Worm (Caenorhabditis elegans) whole organism, L4 larva: ENCODE measurements around the gene glr-6.

ENCODE experiments used
- D1046.2 ChIP-seq: fragments of 200-800 bp; sonication (Bioruptor generic); IDR thresholded peaks from 2 replicates; pipeline ENCODE4 v1.3.6; 2022; ENCODE audit warnings: missing genetic modification characterization, missing compliant biosample characterization
- F49E8.2 ChIP-seq: sonication (generic microtip); optimal IDR thresholded peaks from 2 replicates; lab custom pipeline; 2016; ENCODE audit warnings: missing compliant biosample characterization, mild to moderate bottlenecking, missing genetic modification characterization, borderline replicate concordance
- T20F7.1 ChIP-seq: fragments of 200-800 bp; sonication (Bioruptor generic); optimal IDR thresholded peaks from 2 replicates; lab custom pipeline; 2018; ENCODE audit warnings: mild to moderate bottlenecking, missing genetic modification characterization, missing compliant biosample characterization
- Y5F2A.4 ChIP-seq: fragments of 200-800 bp; sonication (Bioruptor generic); optimal IDR thresholded peaks from 2 replicates; lab custom pipeline; 2018; ENCODE audit warnings: mild to moderate bottlenecking, missing genetic modification characterization, missing compliant biosample characterization
- ZK337.2 ChIP-seq: fragments of 200-800 bp; sonication (Bioruptor generic); IDR thresholded peaks from 2 replicates; pipeline ENCODE4 v1.3.6; 2022; ENCODE audit warnings: missing genetic modification reagents, missing genetic modification characterization, missing compliant biosample characterization
- aha-1 ChIP-seq: fragments of 150-350 bp; peaks from one replicate; lab custom pipeline; 2014; ENCODE audit warnings: missing biosample characterization, missing genetic modification characterization
- ama-1 ChIP-seq: fragments of 150-350 bp; optimal IDR thresholded peaks from 2 replicates; lab custom pipeline; 2014; ENCODE audit warnings: inconsistent platforms, mixed read lengths
- ceh-20 ChIP-seq: fragments of 200-800 bp; sonication (Bioruptor generic); IDR thresholded peaks from 2 replicates; pipeline ENCODE4 v1.3.6; 2022; ENCODE audit warnings: missing genetic modification reagents, missing genetic modification characterization, missing compliant biosample characterization
- ceh-82 ChIP-seq: sonication (generic microtip); optimal IDR thresholded peaks from 2 replicates; lab custom pipeline; 2017; ENCODE audit warnings: missing biosample characterization, missing genetic modification characterization
- ces-1 ChIP-seq: fragments of 150-350 bp; sonication (generic microtip); optimal IDR thresholded peaks from 4 replicates; lab custom pipeline; 2014; ENCODE audit warnings: missing biosample characterization, missing genetic modification reagents, missing genetic modification characterization
- daf-12 ChIP-seq: fragments of 150-350 bp; optimal IDR thresholded peaks from 2 replicates; lab custom pipeline; 2014; ENCODE audit warnings: missing biosample characterization, missing genetic modification reagents, missing genetic modification characterization
- daf-16 ChIP-seq, 3 experiments: sonication (generic microtip); optimal IDR thresholded peaks; 2 replicates each; lab custom pipeline; 2016 to 2017; ENCODE audit warnings: missing genetic modification characterization in 3 of 3, missing genetic modification reagents in 3 of 3, mild to moderate bottlenecking in 2 of 3, missing compliant biosample characterization in 2 of 3, missing biosample characterization in 1 of 3, moderate library complexity in 1 of 3
- dmd-6 ChIP-seq: fragments of 200-800 bp; sonication (Bioruptor generic); IDR thresholded peaks from 2 replicates; pipeline ENCODE4 v1.3.6; 2022; ENCODE audit warnings: missing genetic modification reagents, missing genetic modification characterization, missing compliant biosample characterization
- dmd-8 ChIP-seq: fragments of 200-800 bp; sonication (Bioruptor generic); IDR thresholded peaks from 2 replicates; pipeline ENCODE4 v1.3.6; 2022; ENCODE audit warnings: missing genetic modification characterization, missing compliant biosample characterization
- duxl-1 ChIP-seq: sonication (generic microtip); optimal IDR thresholded peaks from 2 replicates; lab custom pipeline; 2016; ENCODE audit warnings: mild to moderate bottlenecking, missing genetic modification characterization, moderate library complexity, missing compliant biosample characterization; ENCODE audit not compliant: poor library complexity
- dve-1 ChIP-seq: sonication (generic microtip); optimal IDR thresholded peaks from 2 replicates; lab custom pipeline; 2017; ENCODE audit warnings: antibody characterized with exemption, mild to moderate bottlenecking, missing genetic modification characterization, missing compliant biosample characterization; ENCODE audit not compliant: insufficient read depth
- egl-27 ChIP-seq: sonication (generic microtip); optimal IDR thresholded peaks from 3 replicates; lab custom pipeline; 2017; ENCODE audit warnings: missing biosample characterization, missing genetic modification reagents, missing genetic modification characterization
- hlh-11 ChIP-seq: fragments of 200-800 bp; sonication (Bioruptor generic); optimal IDR thresholded peaks from 2 replicates; lab custom pipeline; 2018; ENCODE audit warnings: mild to moderate bottlenecking, missing genetic modification characterization, missing compliant biosample characterization
- hlh-30 ChIP-seq: sonication (generic microtip); optimal IDR thresholded peaks from 2 replicates; lab custom pipeline; 2017; ENCODE audit warnings: antibody characterized with exemption, mild to moderate bottlenecking, missing genetic modification characterization, missing compliant biosample characterization; ENCODE audit not compliant: insufficient read depth
- jun-1 ChIP-seq: fragments of 150-350 bp; optimal IDR thresholded peaks from 2 replicates; lab custom pipeline; 2014; ENCODE audit warnings: missing biosample characterization, missing genetic modification reagents, missing genetic modification characterization
- lim-7 ChIP-seq: fragments of 200-800 bp; sonication (Bioruptor generic); IDR thresholded peaks from 2 replicates; pipeline ENCODE4 v1.3.6; 2022; ENCODE audit warnings: missing genetic modification characterization, missing compliant biosample characterization
- lin-1 ChIP-seq: fragments of 200-800 bp; sonication (Bioruptor generic); IDR thresholded peaks from 2 replicates; pipeline ENCODE4 v1.3.6; 2022; ENCODE audit warnings: missing genetic modification reagents, missing genetic modification characterization, missing compliant biosample characterization
- lin-15B ChIP-seq: fragments of 150-350 bp; sonication (generic microtip); optimal IDR thresholded peaks from 3 replicates; lab custom pipeline; 2014; ENCODE audit warnings: missing biosample characterization, missing genetic modification characterization
- lin-39 ChIP-seq: fragments of 150-350 bp; optimal IDR thresholded peaks from 2 replicates; lab custom pipeline; 2014; ENCODE audit warnings: missing biosample characterization, missing genetic modification reagents, missing genetic modification characterization
- lsy-2 ChIP-seq, 2 experiments: fragments of 150-350 bp in 1 of 2; sonication (generic microtip) in 1 of 2; optimal IDR thresholded peaks; 2 replicates each; lab custom pipeline; 2014 to 2017; ENCODE audit warnings: missing biosample characterization in 2 of 2, missing genetic modification characterization in 2 of 2
- mdl-1 ChIP-seq, 2 experiments: fragments of 150-350 bp in 1 of 2; sonication (generic microtip) in 1 of 2; optimal IDR thresholded peaks; 2 replicates each; lab custom pipeline; 2014 to 2017; ENCODE audit warnings: missing biosample characterization in 2 of 2, missing genetic modification characterization in 2 of 2
- mep-1 ChIP-seq: fragments of 150-350 bp; sonication (generic microtip); optimal IDR thresholded peaks from 3 replicates; lab custom pipeline; 2014; ENCODE audit warnings: missing biosample characterization, missing genetic modification characterization
- mes-2 ChIP-seq: sonication (generic microtip); optimal IDR thresholded peaks from 2 replicates; lab custom pipeline; 2016; ENCODE audit warnings: missing genotype, mild to moderate bottlenecking, missing genetic modification characterization, missing compliant biosample characterization; ENCODE audit not compliant: poor library complexity, severe bottlenecking
- mxl-2 ChIP-seq: fragments of 200-800 bp; sonication (Bioruptor generic); conservative IDR thresholded peaks from 2 replicates; pipeline ENCODE4 v1.3.6; 2022; ENCODE audit warnings: missing genetic modification reagents, missing genetic modification characterization, missing compliant biosample characterization
- mxl-3 ChIP-seq: fragments of 200-800 bp; sonication (Bioruptor generic); optimal IDR thresholded peaks from 2 replicates; lab custom pipeline; 2018; ENCODE audit warnings: mild to moderate bottlenecking, missing genetic modification characterization, missing compliant biosample characterization
- nhr-10 ChIP-seq: fragments of 150-350 bp; optimal IDR thresholded peaks from 2 replicates; lab custom pipeline; 2014; ENCODE audit warnings: missing biosample characterization, missing genetic modification characterization
- nhr-102 ChIP-seq: sonication (generic microtip); optimal IDR thresholded peaks from 2 replicates; lab custom pipeline; 2016; ENCODE audit warnings: mild to moderate bottlenecking, missing genetic modification characterization, moderate library complexity, missing compliant biosample characterization
- nhr-11 ChIP-seq: fragments of 150-350 bp; optimal IDR thresholded peaks from 2 replicates; lab custom pipeline; 2014; ENCODE audit warnings: missing biosample characterization, missing genetic modification characterization
- nhr-237 ChIP-seq: sonication (generic microtip); optimal IDR thresholded peaks from 2 replicates; lab custom pipeline; 2017; ENCODE audit warnings: missing biosample characterization, missing genetic modification characterization
- nhr-28 ChIP-seq: fragments of 150-350 bp; optimal IDR thresholded peaks from 2 replicates; lab custom pipeline; 2014; ENCODE audit warnings: missing biosample characterization, missing genetic modification characterization
- nhr-48 ChIP-seq: sonication (generic microtip); optimal IDR thresholded peaks from 2 replicates; lab custom pipeline; 2016; ENCODE audit warnings: mild to moderate bottlenecking, missing genetic modification characterization, missing compliant biosample characterization
- nhr-6 ChIP-seq: fragments of 150-350 bp; optimal IDR thresholded peaks from 2 replicates; lab custom pipeline; 2014; ENCODE audit warnings: missing biosample characterization, missing genetic modification characterization
- pqm-1 ChIP-seq: sonication (generic microtip); optimal IDR thresholded peaks from 2 replicates; lab custom pipeline; 2017; ENCODE audit warnings: missing biosample characterization, missing genetic modification characterization
- sdz-12 ChIP-seq: fragments of 200-800 bp; sonication (Bioruptor generic); optimal IDR thresholded peaks from 2 replicates; lab custom pipeline; 2018; ENCODE audit warnings: mild to moderate bottlenecking, missing genetic modification characterization, missing compliant biosample characterization
- skn-1 ChIP-seq: fragments of 150-350 bp; optimal IDR thresholded peaks from 2 replicates; lab custom pipeline; 2014; ENCODE audit warnings: missing biosample characterization, missing genetic modification characterization
- snpc-1.2 ChIP-seq: fragments of 200-800 bp; sonication (Bioruptor generic); IDR thresholded peaks from 2 replicates; pipeline ENCODE4 v1.3.6; 2022; ENCODE audit warnings: missing genetic modification reagents, missing genetic modification characterization, missing compliant biosample characterization
- snpc-4 ChIP-seq: fragments of 150-350 bp; optimal IDR thresholded peaks from 2 replicates; lab custom pipeline; 2014; ENCODE audit warnings: missing biosample characterization, missing genetic modification characterization
- spr-1 ChIP-seq: sonication (generic microtip); optimal IDR thresholded peaks from 2 replicates; lab custom pipeline; 2016; ENCODE audit warnings: mild to moderate bottlenecking, missing genetic modification characterization, missing compliant biosample characterization
- tag-97 ChIP-seq: fragments of 200-800 bp; sonication (Bioruptor generic); IDR thresholded peaks from 2 replicates; pipeline ENCODE4 v1.3.6; 2022; ENCODE audit warnings: missing genetic modification characterization, missing compliant biosample characterization
- unc-39 ChIP-seq: sonication (generic microtip); optimal IDR thresholded peaks from 2 replicates; lab custom pipeline; 2017; ENCODE audit warnings: missing biosample characterization, missing genetic modification characterization
- unc-62 ChIP-seq, 3 experiments: fragments of 150-350 bp in 1 of 3; sonication (generic microtip); optimal IDR thresholded peaks in 2 of 3; peaks in 1 of 3; 1 replicate in 1 of 3; 2 replicates in 2 of 3; lab custom pipeline; 2014 to 2017; ENCODE audit warnings: missing biosample characterization in 3 of 3, missing genetic modification characterization in 3 of 3, missing genetic modification reagents in 3 of 3, missing genotype in 1 of 3
- vab-7 ChIP-seq: fragments of 200-800 bp; sonication (Bioruptor generic); IDR thresholded peaks from 2 replicates; pipeline ENCODE4 v1.3.6; 2022; ENCODE audit warnings: missing genetic modification reagents, missing genetic modification characterization, missing compliant biosample characterization
- zfp-2 ChIP-seq: sonication (generic microtip); optimal IDR thresholded peaks from 2 replicates; lab custom pipeline; 2016; ENCODE audit warnings: mild to moderate bottlenecking, missing genetic modification characterization, missing compliant biosample characterization
- ztf-11 ChIP-seq: fragments of 150-350 bp; optimal IDR thresholded peaks from 2 replicates; lab custom pipeline; 2014; ENCODE audit warnings: missing biosample characterization, missing genetic modification characterization

Gene glr-6

ce11 chrX:6819135-6819534 lies 21.4 kb downstream of the glr-6 start:
- TF ChIP-seq unc-62 (GFP tag; optimal IDR thresholded peaks at IDR 0.05 in 1 of 2; lab: Kevin White, UChicago) (peak in 1 of 2 experiments; percentile 94), unc-62 (tag; optimal IDR thresholded peaks at IDR 0.05; lab: Kevin White, UChicago) (no peak), zfp-2 (no peak)

- TF ChIP-seq hlh-30 (tag; lab: Kevin White, UChicago) (peak; percentile 82), lin-39 (tag; lab: Kevin White, UChicago) (no peak), pqm-1 (tag; lab: Kevin White, UChicago) (peak; percentile 44), egl-27 (tag; lab: Kevin White, UChicago) (no peak), duxl-1 (tag; lab: Kevin White, UChicago) (no peak), lsy-2 (tag; optimal IDR thresholded peaks at IDR 0.05; lab: Kevin White, UChicago) (peak in 1 of 2 experiments; percentile 36), mxl-2 (GFP tag; lab: Robert Waterston, UW) (no peak), mdl-1 (tag; optimal IDR thresholded peaks at IDR 0.05; lab: Kevin White, UChicago) (peak in 1 of 2 experiments; percentile 60), nhr-237 (no peak), snpc-4 (tag; lab: Kevin White, UChicago) (no peak), ceh-20 (GFP tag; lab: Robert Waterston, UW) (no peak), hlh-11 (tag; lab: Kevin White, UChicago) (peak; percentile 71), tag-97 (GFP tag; lab: Robert Waterston, UW) (no peak), sdz-12 (GFP tag; lab: Kevin White, UChicago) (no peak), F49E8.2 (tag; lab: Kevin White, UChicago) (no peak), jun-1 (tag; lab: Kevin White, UChicago) (peak; percentile 20), lin-15B (tag; lab: Kevin White, UChicago) (no peak), snpc-1.2 (no peak), dmd-8 (no peak), Y5F2A.4 (GFP tag; lab: Kevin White, UChicago) (no peak), aha-1 (tag; lab: Kevin White, UChicago) (peak; percentile 87), nhr-6 (no peak), spr-1 (tag; lab: Kevin White, UChicago) (no peak), nhr-28 (tag; lab: Kevin White, UChicago) (peak; percentile 98), mxl-3 (peak; percentile 14), dve-1 (tag; lab: Kevin White, UChicago) (peak; percentile 45), ama-1 (lab: Kevin White, UChicago) (no peak), daf-12 (tag; lab: Kevin White, UChicago) (no peak), mes-2 (tag; lab: Kevin White, UChicago) (peak; percentile 58), ces-1 (no peak), vab-7 (GFP tag; lab: Robert Waterston, UW) (no peak), nhr-11 (tag; lab: Kevin White, UChicago) (no peak), ZK337.2 (GFP tag; lab: Robert Waterston, UW) (no peak), unc-39 (tag; lab: Kevin White, UChicago) (no peak), unc-62 (GFP tag; optimal IDR thresholded peaks at IDR 0.05 in 1 of 2; lab: Kevin White, UChicago) (no peak), unc-62 (tag; optimal IDR thresholded peaks at IDR 0.05; lab: Kevin White, UChicago) (no peak), mep-1 (tag; lab: Kevin White, UChicago) (peak; percentile 47), ceh-82 (tag; lab: Kevin White, UChicago) (no peak), nhr-10 (peak; percentile 42), skn-1 (no peak), dmd-6 (peak; percentile 69), D1046.2 (no peak), zfp-2 (no peak), lim-7 (GFP tag; lab: Robert Waterston, UW) (no peak), nhr-48 (peak; percentile 71), daf-16 (GFP tag; optimal IDR thresholded peaks at IDR 0.05; lab: Kevin White, UChicago) (no peak), daf-16 (tag; optimal IDR thresholded peaks at IDR 0.05; lab: Kevin White, UChicago) (peak; percentile 96), T20F7.1 (GFP tag; lab: Kevin White, UChicago) (peak; percentile 30), lin-1 (GFP tag; lab: Robert Waterston, UW) (no peak), ztf-11 (no peak), nhr-102 (tag; lab: Kevin White, UChicago) (peak; percentile 6)
Observed at ce11 chrX:6818036-6818488, 22.5 kb downstream of the glr-6 start, which contains the start of gene dhs-28. dhs-28 (plus strand) TSS chrX:6818438.
